Fruit fly (Drosophila melanogaster) whole organism, pupa: ENCODE data around the gene CG3008.
A peak's percentile ranks its signal among the peaks of the same experiment; 100 is the strongest.

Source experiments
- CG10348 ChIP-seq: fragments of 200-800 bp; sonication (Bioruptor generic); IDR thresholded peaks from 2 replicates; pipeline ENCODE4 v1.3.6; 2022; ENCODE audit warnings: missing biosample characterization, missing genetic modification characterization
- CG12605 ChIP-seq: fragments of 200-800 bp; sonication (Bioruptor generic); IDR thresholded peaks from 2 replicates; pipeline ENCODE4 v1.3.6; 2022; ENCODE audit warnings: missing biosample characterization, missing genetic modification characterization
- CG13204 ChIP-seq: fragments of 200-800 bp; sonication (Bioruptor generic); optimal IDR thresholded peaks from 2 replicates; lab custom pipeline; 2018; ENCODE audit warnings: missing biosample characterization, mild to moderate bottlenecking, missing genetic modification characterization, moderate library complexity
- CG14655 ChIP-seq: fragments of 200-800 bp; sonication (Bioruptor generic); optimal IDR thresholded peaks from 3 replicates; lab custom pipeline; 2017; ENCODE audit warnings: mild to moderate bottlenecking, missing biosample characterization, missing genetic modification reagents, missing genetic modification characterization
- CG15710 ChIP-seq: fragments of 200-800 bp; sonication (Bioruptor generic); optimal IDR thresholded peaks from 2 replicates; lab custom pipeline; 2018; ENCODE audit warnings: missing biosample characterization, mild to moderate bottlenecking, missing genetic modification characterization, moderate library complexity
- CG17806 ChIP-seq: fragments of 200-800 bp; sonication (Bioruptor generic); optimal IDR thresholded peaks from 2 replicates; lab custom pipeline; 2018; ENCODE audit warnings: missing biosample characterization, mild to moderate bottlenecking, missing genetic modification characterization, moderate library complexity
- CG32121 ChIP-seq: fragments of 200-800 bp; sonication (Bioruptor generic); IDR thresholded peaks from 2 replicates; pipeline ENCODE4 v1.3.6; 2022; ENCODE audit warnings: missing biosample characterization, missing genetic modification characterization
- CG34367 ChIP-seq: fragments of 200-800 bp; sonication (Bioruptor generic); optimal IDR thresholded peaks from 2 replicates; lab custom pipeline; 2018; ENCODE audit warnings: missing biosample characterization, mild to moderate bottlenecking, missing genetic modification characterization
- CG4496 ChIP-seq: fragments of 200-800 bp; sonication (Bioruptor generic); IDR thresholded peaks from 3 replicates; pipeline ENCODE4 v1.3.6; 2022; ENCODE audit warnings: missing biosample characterization, missing genetic modification characterization
- CG8159 ChIP-seq: fragments of 200-800 bp; sonication (Bioruptor generic); optimal IDR thresholded peaks from 3 replicates; lab custom pipeline; 2018; ENCODE audit warnings: missing biosample characterization, mild to moderate bottlenecking, missing genetic modification characterization, moderate library complexity
- CG8301 ChIP-seq: fragments of 200-800 bp; sonication (Bioruptor generic); optimal IDR thresholded peaks from 2 replicates; lab custom pipeline; 2018; ENCODE audit warnings: missing biosample characterization, mild to moderate bottlenecking, missing genetic modification characterization
- CG9948 ChIP-seq: fragments of 200-800 bp; sonication (Bioruptor generic); optimal IDR thresholded peaks from 2 replicates; lab custom pipeline; 2018; ENCODE audit warnings: missing biosample characterization, mild to moderate bottlenecking, missing genetic modification characterization, moderate library complexity
- D1 ChIP-seq: fragments of 200-800 bp; sonication (Bioruptor generic); optimal IDR thresholded peaks from 2 replicates; lab custom pipeline; 2018; ENCODE audit warnings: missing biosample characterization, mild to moderate bottlenecking, missing genetic modification characterization, moderate library complexity
- EcR ChIP-seq: fragments of 200-800 bp; sonication (Bioruptor generic); optimal IDR thresholded peaks from 3 replicates; lab custom pipeline; 2019; ENCODE audit warnings: missing biosample characterization, missing genetic modification characterization, mild to moderate bottlenecking, moderate library complexity, missing genetic modification reagents
- Ets98B ChIP-seq: fragments of 200-800 bp; sonication (Bioruptor generic); IDR thresholded peaks from 2 replicates; pipeline ENCODE4 v1.3.6; 2022; ENCODE audit warnings: missing biosample characterization, missing genetic modification characterization
- Pif1A ChIP-seq: fragments of 200-800 bp; sonication (Bioruptor generic); optimal IDR thresholded peaks from 3 replicates; lab custom pipeline; 2016; ENCODE audit warnings: missing biosample characterization, missing genetic modification characterization
- Pif1B ChIP-seq: fragments of 200-800 bp; sonication (Bioruptor generic); optimal IDR thresholded peaks from 3 replicates; lab custom pipeline; 2016; ENCODE audit warnings: missing biosample characterization, missing genetic modification characterization
- Snoo ChIP-seq: fragments of 200-800 bp; sonication (Bioruptor generic); optimal IDR thresholded peaks from 3 replicates; lab custom pipeline; 2017; ENCODE audit warnings: missing biosample characterization, mild to moderate bottlenecking, missing genetic modification characterization, inconsistent platforms
- fd96Ca ChIP-seq: fragments of 200-800 bp; sonication (Bioruptor generic); IDR thresholded peaks from 3 replicates; pipeline ENCODE4 v1.3.6; 2022; ENCODE audit warnings: missing biosample characterization, missing genetic modification characterization
- gl ChIP-seq: fragments of 200-800 bp; sonication (Bioruptor generic); optimal IDR thresholded peaks from 2 replicates; lab custom pipeline; 2018; ENCODE audit warnings: missing biosample characterization, mild to moderate bottlenecking, missing genetic modification characterization
- rn ChIP-seq: fragments of 200-800 bp; sonication (Bioruptor generic); IDR thresholded peaks from 2 replicates; pipeline ENCODE4 v1.3.6; 2022; ENCODE audit warnings: missing biosample characterization, missing genetic modification characterization

Gene CG3008

dm6 chr2L:4847191-4847853 lies 35.8 kb upstream of the CG3008 start, which contains the start of the genes mxt and CG11927:
TSS of gene mxt (minus strand) at chr2L:4847295.
TSS of gene CG11927 (plus strand) at chr2L:4847766.
- TF ChIP-seq CG9948 (tag; lab: Kevin White, UChicago), result peak; percentile 8
- TF ChIP-seq CG14655 (GFP tag; lab: Kevin White, UChicago), result no peak
- no peak for TF ChIP-seq CG8159 (tag; lab: Kevin White, UChicago)
- TF ChIP-seq EcR, result no peak
- no peak for TF ChIP-seq CG10348 (GFP tag; lab: Robert Waterston, UW)
- TF ChIP-seq Ets98B (GFP tag; lab: Robert Waterston, UW), result no peak
- TF ChIP-seq CG17806, result no peak
- no peak for TF ChIP-seq CG13204 (GFP tag; lab: Kevin White, UChicago)
- TF ChIP-seq rn (GFP tag; lab: Robert Waterston, UW), result no peak
- no peak for TF ChIP-seq CG12605 (GFP tag; lab: Robert Waterston, UW)
- TF ChIP-seq CG34367 (tag; lab: Kevin White, UChicago), result no peak
- TF ChIP-seq fd96Ca (GFP tag; lab: Robert Waterston, UW), result peak; percentile 52; the same call in 1 of the 3 replicates
- peak; percentile 56; the same call in 2 of the 3 replicates for TF ChIP-seq CG4496
- TF ChIP-seq CG15710 (tag; lab: Kevin White, UChicago), result peak; percentile 27
- no peak for TF ChIP-seq CG8301 (tag; lab: Kevin White, UChicago)
- TF ChIP-seq Pif1A, result no peak
- no peak for TF ChIP-seq Snoo (tag; lab: Kevin White, UChicago)

DNA sequence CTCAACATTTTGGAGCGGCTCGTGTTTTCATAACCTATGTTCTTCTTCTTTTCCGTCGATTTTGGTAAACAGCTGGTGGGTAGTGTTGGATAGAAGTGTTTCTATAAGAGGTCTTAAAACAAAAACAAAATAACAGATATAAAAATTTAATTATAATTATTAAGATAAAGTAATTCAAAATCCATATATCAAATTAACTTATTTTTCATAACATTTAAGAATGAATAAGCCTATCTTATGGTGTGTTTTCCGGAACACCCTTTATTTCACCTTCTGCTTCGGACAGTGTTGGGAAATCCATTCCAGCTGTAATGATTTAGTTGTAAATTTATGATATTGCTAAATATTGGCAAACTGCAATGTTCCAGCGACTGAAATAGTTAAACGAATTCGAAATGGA lies 32.7 kb upstream of the CG3008 start, which contains the start of the genes mRpS2 and Mon1:
Gene mRpS2 (minus strand): TSS at position 64 of the 400 bp plus-strand sequence.
Gene Mon1 (plus strand): TSS at position 286 of the 400 bp plus-strand sequence.
- no peak for TF ChIP-seq D1
- peak; percentile 78 for TF ChIP-seq CG34367 (tag; lab: Kevin White, UChicago)
- peak; percentile 97 for TF ChIP-seq CG32121 (GFP tag; lab: Robert Waterston, UW)
- peak; percentile 80 for TF ChIP-seq CG10348 (GFP tag; lab: Robert Waterston, UW)
- no peak for TF ChIP-seq Pif1A
- peak; percentile 96 for TF ChIP-seq CG4496
- peak; percentile 83 for TF ChIP-seq Pif1B
- TF ChIP-seq CG14655 (GFP tag; lab: Kevin White, UChicago), result peak; percentile 93
- peak; percentile 92 for TF ChIP-seq CG8159 (tag; lab: Kevin White, UChicago)
- peak; percentile 94 for TF ChIP-seq Ets98B (GFP tag; lab: Robert Waterston, UW)
- no peak for TF ChIP-seq EcR
- no peak for TF ChIP-seq CG13204 (GFP tag; lab: Kevin White, UChicago)
- peak; percentile 90 for TF ChIP-seq CG8301 (tag; lab: Kevin White, UChicago)
- TF ChIP-seq fd96Ca (GFP tag; lab: Robert Waterston, UW), result peak; percentile 86
- TF ChIP-seq Snoo (tag; lab: Kevin White, UChicago), result peak; percentile 88
- peak; percentile 94 for TF ChIP-seq CG17806
- TF ChIP-seq gl (tag; lab: Kevin White, UChicago), result peak; percentile 53
- peak; percentile 83 for TF ChIP-seq CG12605 (GFP tag; lab: Robert Waterston, UW)
- peak; percentile 95 for TF ChIP-seq rn (GFP tag; lab: Robert Waterston, UW)
- TF ChIP-seq CG15710 (tag; lab: Kevin White, UChicago), result peak; percentile 94
- TF ChIP-seq CG9948 (tag; lab: Kevin White, UChicago), result peak; percentile 91

DNA sequence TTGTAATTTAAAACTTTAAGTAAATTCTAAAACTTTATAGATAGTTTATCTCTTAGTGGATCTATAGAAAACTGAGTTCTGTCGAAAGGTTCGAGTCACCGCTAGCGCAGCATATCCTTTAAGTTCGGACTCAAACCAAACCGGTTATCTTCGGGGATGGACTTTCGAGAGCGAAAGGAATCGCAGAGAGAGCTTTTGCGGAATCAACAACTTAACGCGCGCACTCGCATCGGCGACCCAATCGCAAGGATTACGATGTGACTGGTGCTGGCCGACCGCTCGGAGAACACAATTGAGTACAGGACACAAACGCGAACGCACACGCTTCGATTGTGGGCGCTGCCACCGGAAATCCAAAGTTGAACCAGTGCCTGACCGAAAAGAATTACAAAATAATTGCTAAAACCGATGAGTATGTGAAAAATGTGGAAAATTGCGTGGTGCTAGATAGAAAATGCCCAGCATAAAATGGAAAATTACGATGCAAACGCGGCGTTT lies 30.4 kb upstream of the CG3008 start, which contains the start of gene smog:
Gene smog (plus strand): TSS at position 260 of the 498 bp plus-strand sequence.
- TF ChIP-seq CG17806, result no peak
- TF ChIP-seq Pif1A, result no peak
- no peak for TF ChIP-seq CG14655 (GFP tag; lab: Kevin White, UChicago)
- TF ChIP-seq CG12605 (GFP tag; lab: Robert Waterston, UW), result no peak
- TF ChIP-seq fd96Ca (GFP tag; lab: Robert Waterston, UW), result 0 out of 3 replicates have a peak, but pooled peaks have one; percentile 19
- TF ChIP-seq, all 21 proteins: peak for 1

DNA sequence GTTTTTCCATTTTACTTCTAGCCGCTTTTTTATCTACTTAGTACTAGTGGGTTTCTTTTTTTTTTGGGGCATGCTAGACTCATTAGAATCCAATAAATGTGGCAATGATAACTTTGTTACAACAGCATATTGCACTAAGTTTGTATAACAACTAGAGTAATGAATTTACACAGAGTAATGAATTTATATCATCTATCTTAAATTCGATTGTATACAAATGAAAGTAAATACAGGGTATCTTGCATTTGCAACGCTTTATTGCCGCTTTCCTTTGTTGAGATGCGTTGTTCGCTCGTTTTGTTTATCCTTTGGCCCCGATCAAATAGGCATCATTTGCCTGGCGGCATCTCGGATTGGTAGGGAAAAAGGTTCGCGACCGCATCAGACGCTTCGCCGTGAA lies 28.3 kb upstream of the CG3008 start:
- no peak for TF ChIP-seq gl (tag; lab: Kevin White, UChicago)
- no peak for TF ChIP-seq CG17806
- TF ChIP-seq CG34367 (tag; lab: Kevin White, UChicago), result no peak
- TF ChIP-seq fd96Ca (GFP tag; lab: Robert Waterston, UW), result no peak
- no peak for TF ChIP-seq Pif1B
- no peak for TF ChIP-seq CG8301 (tag; lab: Kevin White, UChicago)
- no peak for TF ChIP-seq CG32121 (GFP tag; lab: Robert Waterston, UW)
- no peak for TF ChIP-seq CG4496

DNA sequence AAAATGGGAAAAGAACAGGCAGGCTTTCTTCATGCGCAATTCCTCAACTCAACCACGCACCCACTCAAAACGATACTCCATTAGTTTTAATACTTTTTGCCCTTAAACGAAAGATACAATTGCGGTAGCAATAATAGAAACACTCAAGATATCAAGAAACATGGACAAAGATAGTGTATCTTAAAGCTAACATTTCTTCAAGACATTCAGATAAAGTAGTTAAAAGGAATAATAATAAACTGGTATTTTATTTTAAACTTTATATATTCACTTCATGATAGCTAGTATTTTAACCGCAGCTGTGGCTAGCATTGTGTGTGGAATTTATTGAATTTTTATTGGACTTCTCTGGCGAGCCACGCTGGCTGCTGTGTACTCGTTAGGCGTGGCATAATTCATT lies 27.0 kb upstream of the CG3008 start:
- peak; percentile 49 for TF ChIP-seq CG9948 (tag; lab: Kevin White, UChicago)
- no peak for TF ChIP-seq CG34367 (tag; lab: Kevin White, UChicago)
- peak; percentile 19 for TF ChIP-seq CG14655 (GFP tag; lab: Kevin White, UChicago)
- TF ChIP-seq CG8159 (tag; lab: Kevin White, UChicago), result peak; percentile 60
- peak; percentile 15 for TF ChIP-seq CG15710 (tag; lab: Kevin White, UChicago)
- peak; percentile 34 for TF ChIP-seq CG17806

DNA sequence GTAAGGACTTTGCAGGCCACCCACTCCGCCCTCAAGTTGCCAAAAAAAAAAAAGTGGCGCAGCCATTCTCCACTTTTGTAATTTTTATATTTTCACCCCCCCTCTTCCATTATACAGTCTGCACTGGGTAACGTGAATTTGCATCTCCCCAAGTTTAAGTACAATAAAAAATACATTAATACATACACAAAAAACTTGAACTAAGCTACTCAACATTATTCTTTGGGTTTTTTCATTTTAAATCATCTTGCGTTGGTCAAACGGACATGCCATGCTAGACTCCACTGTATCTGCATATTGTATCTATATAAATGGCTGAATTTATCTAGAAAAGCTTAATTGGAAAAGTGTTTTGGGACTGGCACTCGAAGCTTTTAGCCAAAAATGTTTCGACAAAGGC lies 21.6 kb upstream of the CG3008 start:
- TF ChIP-seq rn (GFP tag; lab: Robert Waterston, UW) (no peak), Ets98B (GFP tag; lab: Robert Waterston, UW) (0 out of 2 replicates have a peak, but pooled peaks have one; percentile 12)
